Worm (Caenorhabditis elegans): ENCODE data around the gene sca-1.

- TF ChIP-seq hlh-1 (tag; optimal IDR thresholded peaks at IDR 0.05): no peak
- TF ChIP-seq unc-120 (tag; optimal IDR thresholded peaks at IDR 0.05; ENCODE audit: poor library complexity, severe bottlenecking): no peak
Observed at ce11 chrIII:10812798-10813295, 3.8 kb downstream of the sca-1 start.

All from whole organism, mixed stage, embryonic.